Fruit fly (Drosophila melanogaster): ENCODE results near the gene CheB93b.

Gene CheB93b

dm6 chr3R:21414169-21414568 lies 5.2 kb downstream of the CheB93b start:
- TF ChIP-seq CG10348 (GFP tag; IDR thresholded peaks at IDR 0.05) (no peak), CG8159 (tag; optimal IDR thresholded peaks at IDR 0.05) (no peak), Ets98B (GFP tag; IDR thresholded peaks at IDR 0.05) (no peak), CG12605 (GFP tag; IDR thresholded peaks at IDR 0.05) (no peak), CG14655 (GFP tag; optimal IDR thresholded peaks at IDR 0.05) (no peak), CG8301 (tag; optimal IDR thresholded peaks at IDR 0.05) (no peak), CG4496 (GFP tag; IDR thresholded peaks at IDR 0.05) (no peak), Snoo (tag; optimal IDR thresholded peaks at IDR 0.05) (no peak), EcR (GFP tag; optimal IDR thresholded peaks at IDR 0.05) (no peak), Pif1B (GFP tag; optimal IDR thresholded peaks at IDR 0.05) (no peak), CG17806 (tag; optimal IDR thresholded peaks at IDR 0.05) (no peak), CG32121 (GFP tag; IDR thresholded peaks at IDR 0.05) (no peak), fd96Ca (GFP tag; IDR thresholded peaks at IDR 0.05) (no peak), CG34367 (tag; optimal IDR thresholded peaks at IDR 0.05) (no peak), CG9948 (tag; optimal IDR thresholded peaks at IDR 0.05) (no peak), gl (tag; optimal IDR thresholded peaks at IDR 0.05) (no peak), rn (GFP tag; IDR thresholded peaks at IDR 0.05) (no peak), CG15710 (tag; optimal IDR thresholded peaks at IDR 0.05) (no peak)

- TF ChIP-seq Pif1B (GFP tag; optimal IDR thresholded peaks at IDR 0.05) (no peak), rn (GFP tag; IDR thresholded peaks at IDR 0.05) (no peak), D1 (tag; optimal IDR thresholded peaks at IDR 0.05) (no peak), CG14655 (GFP tag; optimal IDR thresholded peaks at IDR 0.05) (no peak), gl (tag; optimal IDR thresholded peaks at IDR 0.05) (no peak), CG13204 (GFP tag; optimal IDR thresholded peaks at IDR 0.05) (no peak), CG9948 (tag; optimal IDR thresholded peaks at IDR 0.05) (no peak), CG15710 (tag; optimal IDR thresholded peaks at IDR 0.05) (no peak), Pif1A (GFP tag; optimal IDR thresholded peaks at IDR 0.05) (no peak), CG4496 (GFP tag; IDR thresholded peaks at IDR 0.05) (no peak), CG34367 (tag; optimal IDR thresholded peaks at IDR 0.05) (no peak), CG32121 (GFP tag; IDR thresholded peaks at IDR 0.05) (no peak), CG17806 (tag; optimal IDR thresholded peaks at IDR 0.05) (no peak), CG12605 (GFP tag; IDR thresholded peaks at IDR 0.05) (no peak), Ets98B (GFP tag; IDR thresholded peaks at IDR 0.05) (no peak), EcR (GFP tag; optimal IDR thresholded peaks at IDR 0.05) (no peak), CG10348 (GFP tag; IDR thresholded peaks at IDR 0.05) (no peak), CG8159 (tag; optimal IDR thresholded peaks at IDR 0.05) (no peak), Snoo (tag; optimal IDR thresholded peaks at IDR 0.05) (no peak), fd96Ca (GFP tag; IDR thresholded peaks at IDR 0.05) (no peak)
These were observed 6.2 kb downstream of the CheB93b start for dm6 chr3R:21415016-21415638.

- TF ChIP-seq Pif1A (GFP tag; optimal IDR thresholded peaks at IDR 0.05): no peak
- no peak for TF ChIP-seq CG32121 (GFP tag; IDR thresholded peaks at IDR 0.05)
- no peak for TF ChIP-seq CG9948 (tag; optimal IDR thresholded peaks at IDR 0.05)
- TF ChIP-seq fd96Ca (GFP tag; IDR thresholded peaks at IDR 0.05): no peak
These were observed 8.0 kb downstream of the CheB93b start for dm6 chr3R:21416888-21417287.

dm6 chr3R:21419258-21419657 lies 10.3 kb downstream of the CheB93b start:
- TF ChIP-seq Pif1A (GFP tag; optimal IDR thresholded peaks at IDR 0.05) (no peak), D1 (tag; optimal IDR thresholded peaks at IDR 0.05) (no peak), CG17806 (tag; optimal IDR thresholded peaks at IDR 0.05) (no peak), CG4496 (GFP tag; IDR thresholded peaks at IDR 0.05) (no peak), CG14655 (GFP tag; optimal IDR thresholded peaks at IDR 0.05) (no peak)

dm6 chr3R:21419932-21420331 lies 11.0 kb downstream of the CheB93b start:
- no peak for TF ChIP-seq CG4496 (GFP tag; IDR thresholded peaks at IDR 0.05)
- TF ChIP-seq EcR (GFP tag; optimal IDR thresholded peaks at IDR 0.05): no peak
- TF ChIP-seq D1 (tag; optimal IDR thresholded peaks at IDR 0.05): no peak
- no peak for TF ChIP-seq gl (tag; optimal IDR thresholded peaks at IDR 0.05)
- no peak for TF ChIP-seq Snoo (tag; optimal IDR thresholded peaks at IDR 0.05)
- TF ChIP-seq CG34367 (tag; optimal IDR thresholded peaks at IDR 0.05): no peak
- peak; percentile 40 for TF ChIP-seq CG9948 (tag; optimal IDR thresholded peaks at IDR 0.05)
- no peak for TF ChIP-seq CG32121 (GFP tag; IDR thresholded peaks at IDR 0.05)
- peak; percentile 35 for TF ChIP-seq CG17806 (tag; optimal IDR thresholded peaks at IDR 0.05)
- TF ChIP-seq rn (GFP tag; IDR thresholded peaks at IDR 0.05): no peak
- TF ChIP-seq CG8301 (tag; optimal IDR thresholded peaks at IDR 0.05): peak; percentile 39
- TF ChIP-seq fd96Ca (GFP tag; IDR thresholded peaks at IDR 0.05): no peak
- peak; percentile 55 for TF ChIP-seq CG8159 (tag; optimal IDR thresholded peaks at IDR 0.05)
- TF ChIP-seq CG13204 (GFP tag; optimal IDR thresholded peaks at IDR 0.05): no peak
- TF ChIP-seq CG10348 (GFP tag; IDR thresholded peaks at IDR 0.05): no peak
- no peak for TF ChIP-seq CG12605 (GFP tag; IDR thresholded peaks at IDR 0.05)
- TF ChIP-seq Pif1B (GFP tag; optimal IDR thresholded peaks at IDR 0.05): no peak
- TF ChIP-seq CG15710 (tag; optimal IDR thresholded peaks at IDR 0.05): no peak
- peak; percentile 59 for TF ChIP-seq CG14655 (GFP tag; optimal IDR thresholded peaks at IDR 0.05)
- TF ChIP-seq Pif1A (GFP tag; optimal IDR thresholded peaks at IDR 0.05): no peak
- no peak for TF ChIP-seq Ets98B (GFP tag; IDR thresholded peaks at IDR 0.05)

dm6 chr3R:21426795-21427194 lies 17.9 kb downstream of the CheB93b start:
- no peak for TF ChIP-seq CG13204 (GFP tag; optimal IDR thresholded peaks at IDR 0.05)
- TF ChIP-seq CG8301 (tag; optimal IDR thresholded peaks at IDR 0.05): no peak
- TF ChIP-seq rn (GFP tag; IDR thresholded peaks at IDR 0.05): no peak
- TF ChIP-seq CG34367 (tag; optimal IDR thresholded peaks at IDR 0.05): no peak
- TF ChIP-seq Ets98B (GFP tag; IDR thresholded peaks at IDR 0.05): no peak
- no peak for TF ChIP-seq CG8159 (tag; optimal IDR thresholded peaks at IDR 0.05)
- TF ChIP-seq D1 (tag; optimal IDR thresholded peaks at IDR 0.05): no peak
- no peak for TF ChIP-seq Pif1A (GFP tag; optimal IDR thresholded peaks at IDR 0.05)
- no peak for TF ChIP-seq CG10348 (GFP tag; IDR thresholded peaks at IDR 0.05)
- TF ChIP-seq gl (tag; optimal IDR thresholded peaks at IDR 0.05): no peak
